Worm (Caenorhabditis elegans): Measurements from ENCODE around the gene ntp-1.

Gene ntp-1

ce11 chrIV:7836030-7836429, 41.4 kb upstream of the ntp-1 start (continued):
- TF ChIP-seq jun-1 (tag; optimal IDR thresholded peaks at IDR 0.05): no peak
- TF ChIP-seq daf-12 (tag; optimal IDR thresholded peaks at IDR 0.05): no peak
- no peak for TF ChIP-seq nhr-43 (tag; optimal IDR thresholded peaks at IDR 0.05; ENCODE audit: poor library complexity, severe bottlenecking)
- no peak for TF ChIP-seq ama-1 (optimal IDR thresholded peaks at IDR 0.05)
- peak; percentile 60 for TF ChIP-seq ceh-28 (tag; optimal IDR thresholded peaks at IDR 0.05)
- TF ChIP-seq nhr-76 (tag; optimal IDR thresholded peaks at IDR 0.05): no peak
- TF ChIP-seq fkh-2 (tag; optimal IDR thresholded peaks at IDR 0.05): no peak
- peak; percentile 85 for TF ChIP-seq nhr-23 (tag; optimal IDR thresholded peaks at IDR 0.05)
- no peak for TF ChIP-seq nhr-11 (tag; optimal IDR thresholded peaks at IDR 0.05)
- no peak for TF ChIP-seq snpc-4 (tag; optimal IDR thresholded peaks at IDR 0.05)
- TF ChIP-seq pha-4 (tag; optimal IDR thresholded peaks at IDR 0.05): peak; percentile 26
- no peak for TF ChIP-seq mdl-1 (tag; optimal IDR thresholded peaks at IDR 0.05)
- TF ChIP-seq lin-39 (tag; optimal IDR thresholded peaks at IDR 0.05): no peak
- no peak for TF ChIP-seq skn-1 (tag; optimal IDR thresholded peaks at IDR 0.05)
- no peak for TF ChIP-seq fos-1 (tag; optimal IDR thresholded peaks at IDR 0.05)
- no peak for TF ChIP-seq nhr-237 (tag; optimal IDR thresholded peaks at IDR 0.05)

DNA sequence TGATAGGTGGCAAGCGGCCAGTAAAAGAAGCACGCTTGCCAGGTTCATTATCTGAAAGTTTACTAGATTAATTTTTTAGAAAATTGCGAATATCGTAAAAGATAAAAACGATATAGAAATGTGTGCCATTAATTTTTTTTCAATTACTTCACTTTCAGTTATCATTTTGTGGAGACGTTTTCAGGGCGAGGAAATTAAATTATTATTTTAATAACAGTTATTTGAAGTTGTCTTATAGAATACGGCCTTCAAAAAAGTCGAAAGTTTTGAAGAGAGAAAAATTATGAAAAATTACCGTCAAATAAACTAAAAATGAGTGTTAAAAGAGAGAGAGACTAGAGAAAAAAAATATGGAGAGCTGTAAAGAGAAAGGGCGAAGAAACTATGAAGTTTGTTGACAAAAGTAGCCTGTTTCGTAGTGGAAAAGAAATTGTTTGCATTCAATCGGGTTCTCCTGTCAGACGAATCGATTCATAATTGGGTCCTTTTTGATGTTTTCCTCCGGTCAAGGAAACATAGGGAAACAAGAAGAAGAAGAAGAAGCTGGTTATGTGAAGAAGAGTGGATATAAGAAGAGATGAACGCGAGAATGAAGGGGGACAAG, 40.1 kb upstream of the ntp-1 start, which contains the start of gene erp-44.2:
Gene erp-44.2 (minus strand): TSS at position 51 of the 604 bp plus-strand sequence.
- TF ChIP-seq sea-2 (GFP tag; optimal IDR thresholded peaks at IDR 0.05) (no peak), nhr-23 (tag; optimal IDR thresholded peaks at IDR 0.05) (no peak), nhr-25 (tag; optimal IDR thresholded peaks at IDR 0.05) (no peak), pha-4 (tag; optimal IDR thresholded peaks at IDR 0.05) (peak; percentile 93), elt-3 (tag; optimal IDR thresholded peaks at IDR 0.05) (no peak)

DNA sequence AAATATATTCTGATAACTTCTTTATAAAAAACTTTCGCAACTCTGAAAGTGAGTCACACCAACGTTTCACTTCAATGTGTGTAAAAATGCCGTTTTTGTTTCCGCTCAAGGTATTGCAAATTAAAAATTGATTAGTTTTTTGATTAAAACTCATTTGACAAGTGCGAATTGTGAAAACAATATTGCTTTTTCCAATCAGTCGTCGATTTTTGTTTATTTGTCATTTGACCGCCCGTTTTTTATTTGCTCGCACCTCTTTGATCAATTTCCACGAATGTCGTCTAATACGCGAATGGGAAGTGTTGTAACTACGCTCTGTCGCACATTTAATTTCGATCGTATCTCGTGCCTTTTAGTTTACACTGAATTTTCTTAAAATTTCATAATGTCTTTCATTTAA, 35.5 kb upstream of the ntp-1 start, which contains the start of gene mvb-12:
Gene mvb-12 (plus strand): TSS at position 375 of the 400 bp plus-strand sequence.
- TF ChIP-seq hmg-11 (tag; optimal IDR thresholded peaks at IDR 0.05) (peak; percentile 23), mml-1 (tag; optimal IDR thresholded peaks at IDR 0.05) (no peak), elt-2 (tag; optimal IDR thresholded peaks at IDR 0.05) (peak; percentile 41), nfya-1 (tag; optimal IDR thresholded peaks at IDR 0.05; ENCODE audit: insufficient read depth) (peak; percentile 42), R02D3.7 (tag; optimal IDR thresholded peaks at IDR 0.05) (no peak), pha-4 (tag; optimal IDR thresholded peaks at IDR 0.05) (peak; percentile 80), snpc-4 (tag; optimal IDR thresholded peaks at IDR 0.05) (peak; percentile 38), pqm-1 (tag; optimal IDR thresholded peaks at IDR 0.05) (no peak), lin-15B (tag; optimal IDR thresholded peaks at IDR 0.05) (peak; percentile 43), elt-1 (tag; optimal IDR thresholded peaks at IDR 0.05) (no peak), daf-12 (tag; optimal IDR thresholded peaks at IDR 0.05) (no peak), ZK546.5 (tag; optimal IDR thresholded peaks at IDR 0.05) (no peak), egl-5 (tag; optimal IDR thresholded peaks at IDR 0.05) (peak; percentile 57)

- TF ChIP-seq elt-2 (tag; optimal IDR thresholded peaks at IDR 0.05) (peak; percentile 83), aly-2 (tag; optimal IDR thresholded peaks at IDR 0.05) (no peak)
These were observed 34.8 kb upstream of the ntp-1 start, which contains the start of gene C06A6.4 for ce11 chrIV:7829275-7829938. Gene C06A6.4, minus strand, starts transcription at chrIV:7829298.

- TF ChIP-seq nhr-76 (tag; optimal IDR thresholded peaks at IDR 0.05) (no peak), nhr-25 (tag; optimal IDR thresholded peaks at IDR 0.05) (peak; percentile 16), nhr-23 (tag; optimal IDR thresholded peaks at IDR 0.05) (peak; percentile 53), nhr-77 (tag; optimal IDR thresholded peaks at IDR 0.05) (no peak), lin-39 (tag; optimal IDR thresholded peaks at IDR 0.05) (no peak), pha-4 (tag; optimal IDR thresholded peaks at IDR 0.05) (no peak)
These were observed 30.0 kb upstream of the ntp-1 start for ce11 chrIV:7824649-7825048.

DNA sequence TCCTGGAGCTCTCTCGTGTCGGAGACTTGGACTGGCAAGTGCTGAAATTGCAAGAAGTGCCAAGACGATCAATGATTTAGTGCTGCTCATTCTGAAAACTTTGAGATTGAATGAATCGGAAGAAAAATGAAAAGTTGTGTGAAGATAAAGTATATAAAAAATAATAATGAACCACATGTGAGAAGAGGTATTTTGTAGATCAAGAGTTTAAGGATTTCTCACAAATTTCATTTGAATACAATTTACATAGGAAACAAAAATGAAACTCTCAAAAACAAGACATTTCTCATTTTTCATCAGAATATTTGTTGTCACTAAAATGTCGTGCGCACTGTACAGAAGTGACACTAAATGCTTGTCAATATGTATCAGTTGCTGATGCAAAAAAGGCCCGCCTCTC, 27.9 kb upstream of the ntp-1 start, which contains the start of gene T14A8.2:
Gene T14A8.2 (minus strand): TSS at position 101 of the 400 bp plus-strand sequence.
- TF ChIP-seq lsy-12 (tag; optimal IDR thresholded peaks at IDR 0.05): no peak
- TF ChIP-seq nhr-237 (tag; optimal IDR thresholded peaks at IDR 0.05): no peak
- no peak for TF ChIP-seq tbx-2 (tag; optimal IDR thresholded peaks at IDR 0.05)
- no peak for TF ChIP-seq nhr-77 (tag; optimal IDR thresholded peaks at IDR 0.05)
- TF ChIP-seq ceh-9 (tag; optimal IDR thresholded peaks at IDR 0.05): no peak
- TF ChIP-seq fkh-10 (GFP tag; optimal IDR thresholded peaks at IDR 0.05): no peak
- no peak for TF ChIP-seq nhr-28 (tag; optimal IDR thresholded peaks at IDR 0.05)
- TF ChIP-seq egl-5 (tag; optimal IDR thresholded peaks at IDR 0.05): no peak
- TF ChIP-seq nhr-23 (tag; optimal IDR thresholded peaks at IDR 0.05): no peak
- TF ChIP-seq ztf-4 (tag; optimal IDR thresholded peaks at IDR 0.05): no peak
- no peak for TF ChIP-seq elt-1 (tag; optimal IDR thresholded peaks at IDR 0.05)
- no peak for TF ChIP-seq aly-2 (tag; optimal IDR thresholded peaks at IDR 0.05)
- TF ChIP-seq R02D3.7 (tag; optimal IDR thresholded peaks at IDR 0.05): no peak
- no peak for TF ChIP-seq nhr-76 (tag; optimal IDR thresholded peaks at IDR 0.05)
- TF ChIP-seq ceh-16 (tag; optimal IDR thresholded peaks at IDR 0.05): no peak
- no peak for TF ChIP-seq daf-12 (tag; optimal IDR thresholded peaks at IDR 0.05)
- TF ChIP-seq fos-1 (tag; optimal IDR thresholded peaks at IDR 0.05): no peak
- TF ChIP-seq nhr-43 (tag; optimal IDR thresholded peaks at IDR 0.05; ENCODE audit: poor library complexity, severe bottlenecking): no peak
- no peak for TF ChIP-seq fkh-2 (tag; optimal IDR thresholded peaks at IDR 0.05)
- no peak for TF ChIP-seq nhr-12 (tag; optimal IDR thresholded peaks at IDR 0.05)
